Worm (Caenorhabditis elegans) whole organism, mixed stage, embryonic: Measurements from ENCODE around the gene mpst-1.
A peak's percentile ranks its signal among the peaks of the same experiment; 100 is the strongest.

Experiments used
- M03D4.4 ChIP-seq: sonication (generic microtip); optimal IDR thresholded peaks from 2 replicates; lab custom pipeline; 2017; ENCODE audit warnings: mild to moderate bottlenecking, missing genetic modification characterization, missing compliant biosample characterization
- bed-3 ChIP-seq: fragments of 200-800 bp; sonication (Bioruptor generic); optimal IDR thresholded peaks from 3 replicates; lab custom pipeline; 2018; ENCODE audit warnings: mild to moderate bottlenecking, missing genetic modification characterization, moderate library complexity, missing compliant biosample characterization
- blmp-1 ChIP-seq: fragments of 150-350 bp; optimal IDR thresholded peaks from 2 replicates; lab custom pipeline; 2014; ENCODE audit warnings: missing biosample characterization, missing genetic modification characterization
- ceh-43 ChIP-seq: fragments of 200-800 bp; sonication (Bioruptor generic); optimal IDR thresholded peaks from 2 replicates; lab custom pipeline; 2018; ENCODE audit warnings: mild to moderate bottlenecking, missing genetic modification characterization, moderate library complexity, missing compliant biosample characterization
- ceh-83 ChIP-seq: fragments of 200-800 bp; sonication (Bioruptor generic); optimal IDR thresholded peaks from 2 replicates; lab custom pipeline; 2018; ENCODE audit warnings: mild to moderate bottlenecking, missing genetic modification characterization, missing compliant biosample characterization
- drap-1 ChIP-seq: fragments of 200-800 bp; sonication (Bioruptor generic); optimal IDR thresholded peaks from 3 replicates; lab custom pipeline; 2018; ENCODE audit warnings: mild to moderate bottlenecking, missing genetic modification characterization, missing compliant biosample characterization
- elt-1 ChIP-seq: sonication (generic microtip); optimal IDR thresholded peaks from 2 replicates; lab custom pipeline; 2017; ENCODE audit warnings: missing genetic modification characterization, mild to moderate bottlenecking, missing compliant biosample characterization, antibody characterized with exemption, moderate library complexity, borderline replicate concordance; ENCODE audit not compliant: insufficient read depth
- elt-3 ChIP-seq: fragments of 150-350 bp; optimal IDR thresholded peaks from 2 replicates; lab custom pipeline; 2014; ENCODE audit warnings: missing biosample characterization, missing genetic modification characterization
- ham-2 ChIP-seq: fragments of 200-800 bp; sonication (Bioruptor generic); optimal IDR thresholded peaks from 2 replicates; lab custom pipeline; 2018; ENCODE audit warnings: mild to moderate bottlenecking, missing genetic modification characterization, missing compliant biosample characterization
- hlh-1 ChIP-seq: fragments of 150-350 bp; optimal IDR thresholded peaks from 2 replicates; lab custom pipeline; 2014; ENCODE audit warnings: missing biosample characterization, missing genetic modification reagents, missing genetic modification characterization
- lin-13 ChIP-seq: fragments of 150-350 bp; optimal IDR thresholded peaks from 2 replicates; lab custom pipeline; 2014; ENCODE audit warnings: missing biosample characterization, missing genetic modification characterization
- lsy-2 ChIP-seq: fragments of 150-350 bp; optimal IDR thresholded peaks from 2 replicates; lab custom pipeline; 2014; ENCODE audit warnings: missing biosample characterization, missing genetic modification characterization
- mab-5 ChIP-seq: fragments of 150-350 bp; optimal IDR thresholded peaks from 2 replicates; lab custom pipeline; 2014; ENCODE audit warnings: missing biosample characterization, missing genetic modification characterization
- mep-1 ChIP-seq: fragments of 150-350 bp; optimal IDR thresholded peaks from 2 replicates; lab custom pipeline; 2017; ENCODE audit warnings: missing biosample characterization, missing genetic modification reagents, missing genetic modification characterization, inconsistent platforms
- mls-2 ChIP-seq: sonication (generic microtip); optimal IDR thresholded peaks from 2 replicates; lab custom pipeline; 2016; ENCODE audit warnings: mild to moderate bottlenecking, missing genetic modification characterization, moderate library complexity, missing compliant biosample characterization
- nhr-12 ChIP-seq: fragments of 150-350 bp; optimal IDR thresholded peaks from 2 replicates; lab custom pipeline; 2014; ENCODE audit warnings: missing biosample characterization, missing genetic modification characterization
- nhr-2 ChIP-seq: fragments of 150-350 bp; optimal IDR thresholded peaks from 2 replicates; lab custom pipeline; 2014; ENCODE audit warnings: missing biosample characterization, missing genetic modification characterization
- nhr-237 ChIP-seq: fragments of 150-350 bp; optimal IDR thresholded peaks from 2 replicates; lab custom pipeline; 2014; ENCODE audit warnings: missing biosample characterization, missing genetic modification characterization
- nhr-28 ChIP-seq: fragments of 150-350 bp; optimal IDR thresholded peaks from 2 replicates; lab custom pipeline; 2014; ENCODE audit warnings: missing biosample characterization, missing genetic modification characterization
- nhr-76 ChIP-seq: sonication (generic microtip); optimal IDR thresholded peaks from 2 replicates; lab custom pipeline; 2017; ENCODE audit warnings: missing biosample characterization, missing genetic modification characterization
- sem-2 ChIP-seq: fragments of 200-800 bp; sonication (Bioruptor generic); optimal IDR thresholded peaks from 2 replicates; lab custom pipeline; 2018; ENCODE audit warnings: mild to moderate bottlenecking, missing genetic modification characterization, missing compliant biosample characterization
- unc-39 ChIP-seq: fragments of 150-350 bp; optimal IDR thresholded peaks from 2 replicates; lab custom pipeline; 2014; ENCODE audit warnings: missing biosample characterization, missing genetic modification characterization
- unc-62 ChIP-seq: fragments of 150-350 bp; optimal IDR thresholded peaks from 2 replicates; lab custom pipeline; 2014; ENCODE audit warnings: missing biosample characterization, missing genetic modification reagents, missing genetic modification characterization
- zip-8 ChIP-seq: fragments of 150-350 bp; optimal IDR thresholded peaks from 2 replicates; lab custom pipeline; 2014; ENCODE audit warnings: missing biosample characterization, missing genetic modification characterization
- ztf-11 ChIP-seq: fragments of 150-350 bp; optimal IDR thresholded peaks from 2 replicates; lab custom pipeline; 2014; ENCODE audit warnings: missing biosample characterization, missing genetic modification characterization

Gene mpst-1

ce11 chrV:11815566-11815965 lies 11.3 kb downstream of the mpst-1 start:
- TF ChIP-seq lin-13 (tag; lab: Kevin White, UChicago): no peak
- no peak for TF ChIP-seq mab-5
- TF ChIP-seq ztf-11: no peak
- no peak for TF ChIP-seq unc-62 (GFP tag; lab: Kevin White, UChicago)
- no peak for TF ChIP-seq drap-1 (GFP tag; lab: Kevin White, UChicago)
- no peak for TF ChIP-seq unc-39 (tag; lab: Kevin White, UChicago)
- TF ChIP-seq nhr-76 (tag; lab: Kevin White, UChicago): no peak
- no peak for TF ChIP-seq mls-2
- no peak for TF ChIP-seq ceh-83 (GFP tag; lab: Kevin White, UChicago)

DNA sequence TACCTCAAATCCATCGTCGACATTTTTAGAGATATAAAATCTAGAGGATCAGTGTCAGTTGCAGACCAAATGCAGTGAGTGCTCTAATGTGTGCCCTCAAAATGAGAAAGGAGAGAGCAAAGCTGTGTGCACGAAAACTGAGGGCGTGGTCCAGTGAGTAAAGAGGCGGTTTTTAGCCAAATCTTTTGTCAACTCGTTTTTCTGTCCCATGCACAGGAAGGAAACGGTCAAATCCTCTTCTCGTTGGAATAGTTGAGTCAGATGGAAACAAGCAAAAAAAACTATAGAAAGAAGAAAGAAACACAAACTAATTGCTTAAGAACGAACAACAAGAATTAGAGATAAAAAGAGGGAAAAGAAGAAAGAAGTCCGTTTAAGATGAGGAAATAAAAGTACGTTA lies 14.9 kb downstream of the mpst-1 start, which contains the start of gene D2023.3:
Gene D2023.3, minus strand, starts transcription at position 101 of the 400 bp plus-strand sequence.
- TF ChIP-seq bed-3 (no peak), elt-3 (tag; lab: Kevin White, UChicago) (no peak), ceh-43 (GFP tag; lab: Kevin White, UChicago) (no peak), ztf-11 (no peak), unc-62 (GFP tag; lab: Kevin White, UChicago) (no peak), sem-2 (GFP tag; lab: Kevin White, UChicago) (no peak), lin-13 (tag; lab: Kevin White, UChicago) (no peak), nhr-12 (tag; lab: Kevin White, UChicago) (no peak), mls-2 (no peak), ham-2 (GFP tag; lab: Kevin White, UChicago) (no peak), nhr-76 (tag; lab: Kevin White, UChicago) (no peak)

- TF ChIP-seq nhr-237 (no peak), nhr-2 (tag; lab: Kevin White, UChicago) (no peak), M03D4.4 (tag; lab: Kevin White, UChicago) (no peak)
- TF ChIP-seq, all 35 proteins: peak for 0
Measured at ce11 chrV:11809935-11810334, 16.9 kb downstream of the mpst-1 start.

ce11 chrV:11803518-11803994 lies 23.3 kb downstream of the mpst-1 start:
- TF ChIP-seq nhr-2 (tag; lab: Kevin White, UChicago): no peak

DNA sequence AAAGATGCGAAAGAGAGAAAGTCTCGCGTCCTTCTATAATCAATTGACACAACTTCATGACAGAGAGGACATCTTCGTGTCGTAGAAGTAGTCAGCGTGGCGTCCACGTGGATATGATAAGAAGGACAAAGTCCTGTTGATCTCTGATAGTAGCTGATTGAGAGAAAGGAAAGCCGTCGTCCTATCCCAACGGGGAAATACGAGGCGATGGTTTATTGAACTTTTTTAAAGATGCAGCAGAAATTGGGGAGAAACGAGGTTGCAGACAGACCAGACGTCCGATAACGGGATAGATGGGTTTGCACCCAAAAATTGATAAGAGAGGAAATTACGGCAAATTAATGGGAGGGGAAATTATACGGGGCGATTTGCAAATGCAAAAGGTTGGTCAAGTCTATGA lies 24.4 kb downstream of the mpst-1 start:
- TF ChIP-seq ceh-43 (GFP tag; lab: Kevin White, UChicago): no peak
- TF ChIP-seq nhr-28: no peak
- no peak for TF ChIP-seq elt-1 (tag; lab: Kevin White, UChicago)
- TF ChIP-seq hlh-1 (tag; lab: Kevin White, UChicago): no peak
- TF ChIP-seq nhr-2 (tag; lab: Kevin White, UChicago): no peak
- no peak for TF ChIP-seq unc-39 (tag; lab: Kevin White, UChicago)
- TF ChIP-seq elt-3 (tag; lab: Kevin White, UChicago): peak; percentile 66
- no peak for TF ChIP-seq zip-8 (tag; lab: Kevin White, UChicago)
- no peak for TF ChIP-seq drap-1 (GFP tag; lab: Kevin White, UChicago)
- TF ChIP-seq unc-62 (GFP tag; lab: Kevin White, UChicago): no peak
- peak; percentile 33 for TF ChIP-seq blmp-1 (tag; lab: Kevin White, UChicago)
- TF ChIP-seq ham-2 (GFP tag; lab: Kevin White, UChicago): peak; percentile 19

DNA sequence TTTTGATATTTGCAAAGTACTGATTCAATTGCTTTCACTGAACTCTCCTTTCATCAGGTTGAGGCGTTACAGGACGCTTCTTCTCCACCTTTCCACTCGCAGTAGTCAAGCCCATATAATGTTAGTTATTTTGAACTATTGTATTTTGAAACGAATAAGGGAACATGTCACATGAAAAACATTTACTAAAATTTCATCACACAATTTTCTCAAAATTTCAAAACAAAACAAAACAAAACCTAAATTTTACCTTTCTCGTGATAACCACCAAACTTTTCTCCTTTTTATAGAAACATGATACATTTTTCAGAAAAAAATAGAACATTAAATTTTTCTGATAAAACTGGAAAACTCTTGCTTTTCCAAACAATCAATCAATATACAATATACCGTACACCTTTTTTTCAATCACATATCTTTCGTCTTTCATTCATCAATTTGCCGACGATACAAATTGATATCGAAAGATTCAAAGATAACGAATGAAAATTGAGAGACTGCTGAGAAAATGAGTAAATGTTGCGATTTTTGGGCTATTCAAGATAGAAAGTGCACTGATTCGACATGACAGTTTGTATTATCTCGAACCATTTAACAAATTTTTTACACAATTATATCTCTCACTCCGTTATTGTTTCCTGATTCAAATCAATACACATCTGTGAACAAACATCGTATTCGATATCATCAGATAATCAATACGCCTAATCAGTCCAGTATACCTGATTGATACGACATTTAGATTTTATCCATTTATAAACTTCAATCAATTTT lies 25.6 kb downstream of the mpst-1 start:
- TF ChIP-seq elt-1 (tag; lab: Kevin White, UChicago) (peak; percentile 64), lsy-2 (tag; lab: Kevin White, UChicago) (no peak)

DNA sequence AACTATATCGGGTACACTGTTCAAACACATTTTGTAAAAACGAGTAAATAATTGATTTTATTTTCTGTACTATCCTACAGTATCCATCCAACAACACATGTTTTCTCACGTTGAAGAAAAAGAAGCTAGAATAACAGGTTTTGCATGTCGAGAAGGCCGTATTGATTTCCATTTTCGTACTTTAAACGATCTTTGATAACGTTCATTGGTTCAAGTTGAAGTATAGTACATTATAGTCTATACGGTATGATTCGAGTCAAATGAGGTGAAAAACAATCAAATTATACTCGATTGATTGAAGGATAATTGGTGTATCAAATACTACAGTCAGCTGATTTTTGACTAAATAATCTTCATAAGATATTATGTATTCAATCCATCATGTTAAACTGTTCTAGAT lies 26.4 kb downstream of the mpst-1 start:
- no peak for TF ChIP-seq mep-1 (tag; lab: Kevin White, UChicago)
- TF ChIP-seq, all 35 proteins: peak for 0
